Fruit fly (Drosophila melanogaster): Measurements from ENCODE around the gene tx.

tx gene

DNA sequence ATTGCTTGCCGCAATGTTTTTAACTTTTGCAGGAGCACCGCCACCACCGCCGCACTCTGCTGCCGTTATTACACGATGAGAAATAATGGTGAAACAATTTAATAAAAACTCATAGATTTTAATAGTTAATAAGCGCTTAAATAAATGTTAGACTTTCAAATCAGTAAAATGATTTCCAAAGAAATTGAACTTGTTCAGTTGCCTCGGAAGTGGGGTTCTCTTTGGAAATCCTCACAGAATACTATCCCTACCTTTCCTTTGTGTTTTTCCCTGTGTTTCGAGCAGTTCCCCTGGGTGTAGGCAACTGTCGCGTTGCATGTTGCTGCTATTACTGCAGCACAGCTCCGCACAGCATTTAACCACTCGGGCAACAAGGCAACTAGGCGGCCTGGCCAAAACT, 12.4 kb upstream of the tx start:
- TF ChIP-seq CG33017 (tag; optimal IDR thresholded peaks at IDR 0.05) (no peak), CG1620 (GFP tag; optimal IDR thresholded peaks at IDR 0.05) (no peak), toe (GFP tag; optimal IDR thresholded peaks at IDR 0.05) (no peak), CG11617 (GFP tag; optimal IDR thresholded peaks at IDR 0.05) (no peak), Crg-1 (GFP tag; optimal IDR thresholded peaks at IDR 0.05) (no peak), CG14711 (tag; optimal IDR thresholded peaks at IDR 0.05) (no peak), tj (GFP tag; optimal IDR thresholded peaks at IDR 0.05) (no peak), CG7101 (tag; optimal IDR thresholded peaks at IDR 0.05) (no peak), CG12768 (GFP tag; optimal IDR thresholded peaks at IDR 0.05) (no peak), CG5204 (GFP tag; optimal IDR thresholded peaks at IDR 0.05) (no peak), bab1 (GFP tag; optimal IDR thresholded peaks at IDR 0.05) (no peak), Clk (GFP tag; optimal IDR thresholded peaks at IDR 0.05) (no peak)

DNA sequence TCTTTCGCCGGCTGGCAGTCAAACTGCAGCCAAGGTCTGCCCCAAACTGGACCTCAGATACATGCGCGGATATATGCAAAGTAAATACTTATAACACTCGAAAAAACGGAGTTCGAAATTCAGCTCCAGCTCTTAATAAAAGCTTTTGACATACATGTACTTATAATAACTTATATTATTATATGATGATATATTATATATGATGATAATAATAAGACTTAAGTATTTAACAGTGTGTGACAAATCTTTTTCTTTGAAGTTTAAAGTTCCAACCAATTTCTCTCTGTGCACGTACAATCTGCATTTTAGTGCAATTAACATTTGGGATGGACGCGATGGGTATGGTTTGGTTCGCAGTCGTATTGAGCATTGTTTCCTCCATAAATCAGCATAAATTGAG, 11.0 kb upstream of the tx start:
- no peak for TF ChIP-seq CG7101 (tag; optimal IDR thresholded peaks at IDR 0.05)
- no peak for TF ChIP-seq CG1620 (GFP tag; optimal IDR thresholded peaks at IDR 0.05)
- no peak for TF ChIP-seq ovo (GFP tag; optimal IDR thresholded peaks at IDR 0.05)

DNA sequence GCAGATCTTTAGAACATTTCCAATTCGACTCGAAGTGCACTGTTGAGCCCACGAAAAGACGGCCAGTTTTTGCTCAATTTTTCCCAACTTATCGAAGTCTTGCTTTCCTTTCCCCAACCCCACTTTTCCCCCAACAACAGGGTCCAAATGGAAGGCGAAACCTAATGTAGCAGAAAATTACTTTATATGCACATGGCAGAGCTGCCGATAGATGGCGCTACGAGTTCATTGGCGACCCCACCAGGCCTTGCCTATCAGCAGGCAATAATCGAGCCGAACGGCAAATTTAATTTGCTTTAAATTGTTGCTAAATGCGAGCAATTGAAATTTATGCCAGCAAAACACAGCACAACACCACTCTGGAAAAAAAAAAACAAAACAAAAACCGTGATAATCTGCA, 8.1 kb upstream of the tx start:
- TF ChIP-seq cic (GFP tag; optimal IDR thresholded peaks at IDR 0.05) (no peak), cnc (optimal IDR thresholded peaks at IDR 0.05) (no peak), bab1 (GFP tag; optimal IDR thresholded peaks at IDR 0.05) (no peak), CG5204 (GFP tag; optimal IDR thresholded peaks at IDR 0.05) (no peak), CG11617 (GFP tag; optimal IDR thresholded peaks at IDR 0.05) (no peak), kay (GFP tag; ENCODE audit: borderline replicate concordance) (peak; percentile 37), CG14711 (tag; optimal IDR thresholded peaks at IDR 0.05) (no peak), CG33017 (tag; optimal IDR thresholded peaks at IDR 0.05) (no peak)

DNA sequence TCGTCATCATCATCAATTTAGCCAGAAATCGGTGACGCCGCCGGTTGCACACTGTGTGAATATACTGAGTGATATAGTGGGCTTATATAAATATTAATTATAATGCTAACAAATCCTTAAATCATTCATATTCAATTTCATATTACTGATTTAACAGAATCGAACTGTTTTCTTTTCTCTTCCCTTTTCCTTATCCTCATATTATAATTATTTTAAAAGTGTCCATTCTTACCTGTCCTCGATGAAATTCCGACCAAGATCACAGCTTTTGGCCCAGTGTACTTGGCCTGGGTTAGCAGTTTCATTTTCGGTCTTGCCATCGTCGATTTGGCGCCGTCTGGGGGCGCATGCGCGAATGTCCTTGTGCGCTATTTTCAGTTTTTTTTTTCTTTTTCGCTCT, 7.6 kb upstream of the tx start:
- TF ChIP-seq Clk (GFP tag; optimal IDR thresholded peaks at IDR 0.05) (no peak), bab1 (GFP tag; optimal IDR thresholded peaks at IDR 0.05) (no peak), Mnt (GFP tag; optimal IDR thresholded peaks at IDR 0.05) (no peak), toe (GFP tag; optimal IDR thresholded peaks at IDR 0.05) (no peak), tj (GFP tag; optimal IDR thresholded peaks at IDR 0.05) (no peak), cic (GFP tag; optimal IDR thresholded peaks at IDR 0.05) (no peak), CG7045 (GFP tag; optimal IDR thresholded peaks at IDR 0.05) (no peak), kay (GFP tag; ENCODE audit: borderline replicate concordance) (no peak), CG7101 (tag; optimal IDR thresholded peaks at IDR 0.05) (no peak), CG1620 (GFP tag; optimal IDR thresholded peaks at IDR 0.05) (no peak), CG11617 (GFP tag; optimal IDR thresholded peaks at IDR 0.05) (no peak), Crg-1 (GFP tag; optimal IDR thresholded peaks at IDR 0.05) (no peak), ovo (GFP tag; optimal IDR thresholded peaks at IDR 0.05) (no peak), Hr96 (GFP tag; optimal IDR thresholded peaks at IDR 0.05) (no peak), CG12768 (GFP tag; optimal IDR thresholded peaks at IDR 0.05) (no peak), CG33017 (tag; optimal IDR thresholded peaks at IDR 0.05) (no peak), CG5204 (GFP tag; optimal IDR thresholded peaks at IDR 0.05) (no peak)

DNA sequence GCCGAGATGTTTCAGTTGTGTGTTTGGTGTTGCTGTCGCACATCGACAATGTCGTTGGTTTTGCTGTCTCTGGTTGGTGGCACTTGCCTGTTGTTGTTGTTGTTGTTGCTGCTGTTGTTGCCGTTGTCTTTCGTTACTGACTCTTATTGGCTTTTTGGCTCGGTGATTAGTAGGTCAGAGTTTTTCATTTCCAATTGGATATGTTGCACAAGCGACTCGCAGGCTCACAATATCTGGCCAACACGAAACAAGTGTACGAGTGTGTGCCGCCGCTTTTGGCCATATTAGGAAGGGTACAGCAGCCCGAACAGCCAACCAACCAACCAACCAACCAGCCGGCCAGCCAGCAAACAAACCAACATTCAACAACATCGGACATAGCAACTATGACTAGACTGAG, 6.8 kb upstream of the tx start:
- TF ChIP-seq kay (GFP tag; ENCODE audit: borderline replicate concordance) (no peak), CG33017 (tag; optimal IDR thresholded peaks at IDR 0.05) (no peak), CG11617 (GFP tag; optimal IDR thresholded peaks at IDR 0.05) (no peak), CG1620 (GFP tag; optimal IDR thresholded peaks at IDR 0.05) (no peak), tj (GFP tag; optimal IDR thresholded peaks at IDR 0.05) (no peak), cic (GFP tag; optimal IDR thresholded peaks at IDR 0.05) (no peak)

DNA sequence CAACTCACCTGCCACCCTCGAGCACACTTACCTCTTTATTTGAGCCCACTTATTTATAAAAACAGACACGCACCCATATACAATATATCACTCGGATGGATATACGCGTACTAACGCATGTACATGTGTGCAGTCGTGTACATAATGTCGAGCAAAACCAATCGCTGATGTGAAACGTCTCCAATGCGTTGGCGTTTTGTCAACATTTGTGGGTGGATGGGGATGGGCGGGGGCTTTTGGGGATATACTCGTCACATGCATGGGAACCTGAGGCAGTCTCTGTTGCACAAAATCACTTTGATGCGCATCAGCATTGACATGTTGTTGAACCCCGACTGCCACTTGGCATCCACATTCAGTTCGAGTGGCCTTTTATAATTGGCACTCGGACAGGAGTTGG, 4.6 kb upstream of the tx start:
- TF ChIP-seq CG12768 (GFP tag; optimal IDR thresholded peaks at IDR 0.05) (no peak), CG33017 (tag; optimal IDR thresholded peaks at IDR 0.05) (no peak), CG11617 (GFP tag; optimal IDR thresholded peaks at IDR 0.05) (no peak), kay (GFP tag; ENCODE audit: borderline replicate concordance) (no peak), cnc (optimal IDR thresholded peaks at IDR 0.05) (no peak)

DNA sequence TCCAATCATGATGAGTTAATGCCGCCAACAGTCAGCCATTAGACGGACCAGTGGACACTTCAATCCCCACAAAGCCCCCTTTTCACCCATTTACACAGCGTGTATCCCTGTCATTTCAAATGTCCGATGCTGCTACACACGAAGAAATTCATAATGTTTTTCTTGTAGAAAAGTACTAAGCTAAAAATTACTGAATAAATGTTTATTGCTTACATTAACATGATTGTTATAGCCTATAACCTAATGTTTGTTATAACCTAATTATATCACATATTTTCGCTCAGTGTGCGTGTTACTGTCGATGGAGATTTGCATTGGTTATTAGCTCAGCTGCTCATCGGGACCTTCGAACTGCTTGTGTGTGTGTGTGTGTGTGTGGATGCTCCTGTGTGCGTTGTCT, 4.0 kb upstream of the tx start:
- TF ChIP-seq toe (GFP tag; optimal IDR thresholded peaks at IDR 0.05) (no peak), CG11617 (GFP tag; optimal IDR thresholded peaks at IDR 0.05) (no peak), kay (GFP tag; ENCODE audit: borderline replicate concordance) (no peak), Mnt (GFP tag; optimal IDR thresholded peaks at IDR 0.05) (no peak), pad (GFP tag; optimal IDR thresholded peaks at IDR 0.05) (no peak), CG5204 (GFP tag; optimal IDR thresholded peaks at IDR 0.05) (no peak), cnc (optimal IDR thresholded peaks at IDR 0.05) (no peak), tj (GFP tag; optimal IDR thresholded peaks at IDR 0.05) (no peak), CG14711 (tag; optimal IDR thresholded peaks at IDR 0.05) (no peak), CG1620 (GFP tag; optimal IDR thresholded peaks at IDR 0.05) (no peak), ovo (GFP tag; optimal IDR thresholded peaks at IDR 0.05) (no peak), CG7045 (GFP tag; optimal IDR thresholded peaks at IDR 0.05) (no peak)

DNA sequence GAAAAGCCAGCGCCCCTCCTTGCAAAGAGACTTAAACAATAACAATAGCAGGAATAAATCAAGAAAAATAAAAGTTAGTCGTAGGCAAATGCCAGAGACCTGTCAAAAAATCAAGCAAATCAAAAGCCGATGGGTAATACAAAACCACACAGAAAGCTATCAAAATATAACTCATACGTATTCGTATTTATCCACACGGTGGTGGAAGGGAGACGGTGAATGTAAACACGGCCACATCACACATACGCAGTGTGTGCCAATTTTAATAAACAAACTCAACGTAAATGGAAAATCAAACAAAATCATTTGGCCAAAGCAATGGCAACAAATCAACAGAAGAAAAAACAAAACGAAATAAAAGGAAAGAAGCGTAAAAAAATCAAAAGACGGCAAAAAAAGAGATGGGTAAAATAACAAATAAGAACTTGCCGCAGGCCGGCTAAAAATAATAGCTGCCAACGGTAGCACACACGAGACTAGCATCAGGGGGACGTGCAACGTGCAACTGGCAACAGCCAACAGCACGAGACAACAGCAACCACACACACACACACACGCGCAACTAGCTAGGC, 2.1 kb downstream of the tx start:
- no peak for TF ChIP-seq CG14711 (tag; optimal IDR thresholded peaks at IDR 0.05)
- TF ChIP-seq CG7045 (GFP tag; optimal IDR thresholded peaks at IDR 0.05): no peak
- TF ChIP-seq cnc (optimal IDR thresholded peaks at IDR 0.05): no peak
- TF ChIP-seq CG7101 (tag; optimal IDR thresholded peaks at IDR 0.05): no peak
- TF ChIP-seq Clk (GFP tag; optimal IDR thresholded peaks at IDR 0.05): no peak
- TF ChIP-seq Hr96 (GFP tag; optimal IDR thresholded peaks at IDR 0.05): no peak
- no peak for TF ChIP-seq Crg-1 (GFP tag; optimal IDR thresholded peaks at IDR 0.05)
- TF ChIP-seq cic (GFP tag; optimal IDR thresholded peaks at IDR 0.05): no peak
- no peak for TF ChIP-seq Mnt (GFP tag; optimal IDR thresholded peaks at IDR 0.05)

Measured in whole organism, adult.